Worm (Caenorhabditis elegans) whole organism, L4 larva: ENCODE data around the gene tyr-6.

Source experiments
- F26F4.8 ChIP-seq: fragments of 200-800 bp; sonication (Bioruptor generic); conservative IDR thresholded peaks from 2 replicates; pipeline ENCODE4 v1.3.6; 2022; ENCODE audit warnings: missing genetic modification characterization, missing compliant biosample characterization
- F44E2.7 ChIP-seq: fragments of 200-800 bp; sonication (Bioruptor generic); IDR thresholded peaks from 2 replicates; pipeline ENCODE4 v2.1.2; 2022; ENCODE audit warnings: missing genetic modification characterization, missing compliant biosample characterization
- R02D3.7 ChIP-seq: fragments of 150-350 bp; sonication (generic microtip); optimal IDR thresholded peaks from 3 replicates; lab custom pipeline; 2014; ENCODE audit warnings: missing biosample characterization, missing genetic modification characterization
- T26A8.4 ChIP-seq: fragments of 200-800 bp; sonication (Bioruptor generic); IDR thresholded peaks from 2 replicates; pipeline ENCODE4 v1.3.6; 2022; ENCODE audit warnings: missing genetic modification characterization, missing compliant biosample characterization
- Y105C5A.15 ChIP-seq: fragments of 200-800 bp; sonication (Bioruptor generic); IDR thresholded peaks from 2 replicates; pipeline ENCODE4 v1.3.6; 2022; ENCODE audit warnings: missing genetic modification characterization, missing compliant biosample characterization
- Y75B8A.6 ChIP-seq: fragments of 200-800 bp; sonication (Bioruptor generic); IDR thresholded peaks from 2 replicates; pipeline ENCODE4 v1.3.6; 2022; ENCODE audit warnings: missing genetic modification reagents, missing genetic modification characterization, missing compliant biosample characterization
- ceh-62 ChIP-seq: sonication (generic microtip); optimal IDR thresholded peaks from 2 replicates; lab custom pipeline; 2017; ENCODE audit warnings: missing biosample characterization, missing genetic modification characterization
- ces-1 ChIP-seq: fragments of 150-350 bp; sonication (generic microtip); optimal IDR thresholded peaks from 4 replicates; lab custom pipeline; 2014; ENCODE audit warnings: missing biosample characterization, missing genetic modification reagents, missing genetic modification characterization
- dmd-6 ChIP-seq: fragments of 200-800 bp; sonication (Bioruptor generic); IDR thresholded peaks from 2 replicates; pipeline ENCODE4 v1.3.6; 2022; ENCODE audit warnings: missing genetic modification reagents, missing genetic modification characterization, missing compliant biosample characterization
- dmd-9 ChIP-seq: fragments of 200-800 bp; sonication (Bioruptor generic); IDR thresholded peaks from 2 replicates; pipeline ENCODE4 v1.3.6; 2022; ENCODE audit warnings: missing genetic modification reagents, missing genetic modification characterization, missing compliant biosample characterization
- dpl-1 ChIP-seq: fragments of 150-350 bp; optimal IDR thresholded peaks from 2 replicates; lab custom pipeline; 2014; ENCODE audit warnings: missing biosample characterization, missing genetic modification reagents, missing genetic modification characterization
- duxl-1 ChIP-seq: sonication (generic microtip); optimal IDR thresholded peaks from 2 replicates; lab custom pipeline; 2016; ENCODE audit warnings: mild to moderate bottlenecking, missing genetic modification characterization, moderate library complexity, missing compliant biosample characterization; ENCODE audit not compliant: poor library complexity
- egl-43 ChIP-seq: fragments of 200-800 bp; sonication (Bioruptor generic); IDR thresholded peaks from 2 replicates; pipeline ENCODE4 v1.3.6; 2022; ENCODE audit warnings: missing genetic modification reagents, missing genetic modification characterization, missing compliant biosample characterization
- fkh-10 ChIP-seq: fragments of 150-350 bp; optimal IDR thresholded peaks from 2 replicates; lab custom pipeline; 2014; ENCODE audit warnings: missing biosample characterization, missing genetic modification reagents, missing genetic modification characterization
- fos-1 ChIP-seq: fragments of 150-350 bp; optimal IDR thresholded peaks from 2 replicates; lab custom pipeline; 2014; ENCODE audit warnings: missing biosample characterization, missing genetic modification characterization
- jun-1 ChIP-seq: fragments of 150-350 bp; optimal IDR thresholded peaks from 2 replicates; lab custom pipeline; 2014; ENCODE audit warnings: missing biosample characterization, missing genetic modification reagents, missing genetic modification characterization
- lin-13 ChIP-seq: fragments of 150-350 bp; optimal IDR thresholded peaks from 2 replicates; lab custom pipeline; 2014; ENCODE audit warnings: missing biosample characterization, missing genetic modification reagents, missing genetic modification characterization
- lin-29 ChIP-seq: fragments of 200-800 bp; sonication (Bioruptor generic); IDR thresholded peaks from 2 replicates; pipeline ENCODE4 v1.3.6; 2022; ENCODE audit warnings: missing genetic modification reagents, missing genetic modification characterization, missing compliant biosample characterization
- lin-38 ChIP-seq: fragments of 200-800 bp; sonication (Bioruptor generic); IDR thresholded peaks from 2 replicates; pipeline ENCODE4 v1.3.6; 2022; ENCODE audit warnings: missing genetic modification reagents, missing genetic modification characterization, missing compliant biosample characterization
- lin-39 ChIP-seq: fragments of 150-350 bp; optimal IDR thresholded peaks from 2 replicates; lab custom pipeline; 2014; ENCODE audit warnings: missing biosample characterization, missing genetic modification reagents, missing genetic modification characterization
- mdl-1 ChIP-seq, 2 experiments: fragments of 150-350 bp in 1 of 2; sonication (generic microtip) in 1 of 2; optimal IDR thresholded peaks; 2 replicates each; lab custom pipeline; 2014 to 2017; ENCODE audit warnings: missing biosample characterization in 2 of 2, missing genetic modification characterization in 2 of 2
- mdt-29 ChIP-seq: fragments of 200-800 bp; sonication (Bioruptor generic); IDR thresholded peaks from 2 replicates; pipeline ENCODE4 v1.3.6; 2022; ENCODE audit warnings: missing genetic modification reagents, missing genetic modification characterization, missing compliant biosample characterization
- mxl-2 ChIP-seq: fragments of 200-800 bp; sonication (Bioruptor generic); conservative IDR thresholded peaks from 2 replicates; pipeline ENCODE4 v1.3.6; 2022; ENCODE audit warnings: missing genetic modification reagents, missing genetic modification characterization, missing compliant biosample characterization
- mxl-3 ChIP-seq: fragments of 200-800 bp; sonication (Bioruptor generic); optimal IDR thresholded peaks from 2 replicates; lab custom pipeline; 2018; ENCODE audit warnings: mild to moderate bottlenecking, missing genetic modification characterization, missing compliant biosample characterization
- nhr-10 ChIP-seq: fragments of 150-350 bp; optimal IDR thresholded peaks from 2 replicates; lab custom pipeline; 2014; ENCODE audit warnings: missing biosample characterization, missing genetic modification characterization
- nhr-111 ChIP-seq: fragments of 200-800 bp; sonication (Bioruptor generic); optimal IDR thresholded peaks from 2 replicates; lab custom pipeline; 2018; ENCODE audit warnings: mild to moderate bottlenecking, missing genetic modification characterization, missing compliant biosample characterization
- nhr-48 ChIP-seq: sonication (generic microtip); optimal IDR thresholded peaks from 2 replicates; lab custom pipeline; 2016; ENCODE audit warnings: mild to moderate bottlenecking, missing genetic modification characterization, missing compliant biosample characterization
- nhr-6 ChIP-seq: fragments of 150-350 bp; optimal IDR thresholded peaks from 2 replicates; lab custom pipeline; 2014; ENCODE audit warnings: missing biosample characterization, missing genetic modification characterization
- nhr-76 ChIP-seq: fragments of 150-350 bp; optimal IDR thresholded peaks from 2 replicates; lab custom pipeline; 2014; ENCODE audit warnings: missing biosample characterization, missing genetic modification characterization
- nhr-77 ChIP-seq: fragments of 150-350 bp; optimal IDR thresholded peaks from 2 replicates; lab custom pipeline; 2014; ENCODE audit warnings: missing biosample characterization, missing genetic modification characterization
- pha-4 ChIP-seq, 2 experiments: fragments of 150-350 bp in 1 of 2; fragments of 200-800 bp in 1 of 2; sonication (Bioruptor generic) in 1 of 2; IDR thresholded peaks in 1 of 2; optimal IDR thresholded peaks in 1 of 2; 2 replicates each; pipeline versions ENCODE4 v1.3.6 to Lab custom; 2014 to 2022; ENCODE audit warnings: missing genetic modification characterization in 2 of 2, missing genetic modification reagents in 2 of 2, missing biosample characterization in 1 of 2, missing compliant biosample characterization in 1 of 2
- php-3 ChIP-seq: fragments of 200-800 bp; sonication (Bioruptor generic); IDR thresholded peaks from 2 replicates; pipeline ENCODE4 v1.3.6; 2022; ENCODE audit warnings: missing genetic modification reagents, missing genetic modification characterization, missing compliant biosample characterization
- saeg-2 ChIP-seq: fragments of 200-800 bp; sonication (Bioruptor generic); IDR thresholded peaks from 2 replicates; pipeline ENCODE4 v1.3.6; 2022; ENCODE audit warnings: missing genetic modification reagents, missing genetic modification characterization, missing compliant biosample characterization
- snpc-4 ChIP-seq: fragments of 150-350 bp; optimal IDR thresholded peaks from 2 replicates; lab custom pipeline; 2014; ENCODE audit warnings: missing biosample characterization, missing genetic modification characterization
- unc-62 ChIP-seq, 3 experiments: fragments of 150-350 bp in 1 of 3; sonication (generic microtip); optimal IDR thresholded peaks in 2 of 3; peaks in 1 of 3; 1 replicate in 1 of 3; 2 replicates in 2 of 3; lab custom pipeline; 2014 to 2017; ENCODE audit warnings: missing biosample characterization in 3 of 3, missing genetic modification characterization in 3 of 3, missing genetic modification reagents in 3 of 3, missing genotype in 1 of 3
- zip-11 ChIP-seq: fragments of 200-800 bp; sonication (Bioruptor generic); IDR thresholded peaks from 2 replicates; pipeline ENCODE4 v1.3.6; 2022; ENCODE audit warnings: missing genetic modification characterization, missing compliant biosample characterization
- ztf-11 ChIP-seq: fragments of 150-350 bp; optimal IDR thresholded peaks from 2 replicates; lab custom pipeline; 2014; ENCODE audit warnings: missing biosample characterization, missing genetic modification characterization

The tyr-6 gene

ce11 chrIV:6480978-6481377, 657 bp downstream of the tyr-6 start (continued):
- peak; percentile 87; the same call in 1 of the 2 replicates for TF ChIP-seq pha-4 (GFP tag; IDR thresholded peaks at IDR 0.05; lab: Robert Waterston, UW)
- no peak for TF ChIP-seq pha-4 (tag; optimal IDR thresholded peaks at IDR 0.05; lab: Kevin White, UChicago)
- no peak for TF ChIP-seq fos-1 (tag; lab: Kevin White, UChicago)
- TF ChIP-seq F44E2.7 (GFP tag; lab: Robert Waterston, UW) = no peak
- TF ChIP-seq, all 104 proteins: peak for 54

DNA sequence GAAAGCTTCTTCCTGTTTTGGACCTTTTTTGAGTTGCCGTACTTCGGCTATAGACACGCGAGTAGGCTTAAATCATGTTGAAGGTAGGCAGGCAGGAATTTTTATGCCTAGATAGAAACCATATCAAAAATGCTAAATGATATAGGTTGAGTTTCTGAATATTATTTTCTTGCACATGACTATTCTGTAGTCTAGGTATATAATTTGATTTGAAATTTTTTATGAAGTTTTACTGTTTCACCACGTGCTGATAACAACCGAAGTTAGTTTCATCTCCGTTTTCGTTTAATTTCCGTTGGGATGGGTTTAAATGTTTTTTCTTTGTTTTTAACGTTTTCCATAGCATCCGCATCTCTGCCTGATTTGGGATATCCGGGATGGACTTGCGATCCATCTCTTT, 6.7 kb downstream of the tyr-6 start, which contains the start of gene Y73B6BL.37:
Gene Y73B6BL.37 (plus strand): TSS at position 301 of the 400 bp plus-strand sequence.
- TF ChIP-seq dmd-6 (GFP tag; lab: Robert Waterston, UW) (no peak), F26F4.8 (GFP tag; lab: Robert Waterston, UW) (no peak), F44E2.7 (GFP tag; lab: Robert Waterston, UW) (no peak), T26A8.4 (GFP tag; lab: Robert Waterston, UW) (no peak), nhr-77 (tag; lab: Kevin White, UChicago) (no peak), lin-39 (no peak), nhr-76 (tag; lab: Kevin White, UChicago) (no peak), lin-38 (no peak), snpc-4 (no peak), R02D3.7 (tag; lab: Kevin White, UChicago) (no peak), dpl-1 (no peak), lin-13 (GFP tag; lab: Kevin White, UChicago) (no peak), lin-29 (no peak), ces-1 (GFP tag; lab: Kevin White, UChicago) (no peak), duxl-1 (tag; lab: Kevin White, UChicago) (no peak)
- TF ChIP-seq, all 104 proteins: peak for 0

DNA sequence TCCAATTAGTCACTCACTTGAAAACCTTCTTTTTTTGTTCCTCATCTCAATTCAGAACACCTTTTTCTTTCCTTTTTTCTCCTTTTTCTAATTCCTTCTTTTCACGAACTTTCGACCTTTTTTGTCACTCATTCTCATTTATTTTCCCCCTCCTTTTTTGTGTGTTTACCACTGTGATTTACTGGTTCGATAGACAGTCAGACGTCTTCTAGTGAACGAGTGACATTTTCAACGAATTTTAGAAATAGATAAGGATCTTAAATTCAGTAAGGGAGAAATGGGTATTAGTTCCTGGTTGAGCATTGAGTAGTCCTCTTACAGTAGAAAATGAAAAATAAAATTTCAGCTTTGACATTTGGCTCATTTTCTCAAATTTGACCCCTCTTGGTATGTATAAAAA, 11.6 kb downstream of the tyr-6 start:
- TF ChIP-seq Y75B8A.6 (no peak), nhr-6 (no peak), ceh-62 (tag; lab: Kevin White, UChicago) (no peak), Y105C5A.15 (no peak)

ce11 chrIV:6493299-6493698, 13.0 kb downstream of the tyr-6 start, which contains the start of gene Y73B6BL.44:
Y73B6BL.44 (plus strand) TSS chrIV:6493599.
- no peak for TF ChIP-seq mdt-29 (GFP tag; lab: Robert Waterston, UW)
- no peak for TF ChIP-seq dmd-6 (GFP tag; lab: Robert Waterston, UW)
- TF ChIP-seq unc-62 (GFP tag; optimal IDR thresholded peaks at IDR 0.05 in 1 of 2; lab: Kevin White, UChicago) = no peak
- TF ChIP-seq unc-62 (tag; optimal IDR thresholded peaks at IDR 0.05; lab: Kevin White, UChicago) = no peak
- no peak for TF ChIP-seq nhr-10 (tag; lab: Kevin White, UChicago)
- TF ChIP-seq nhr-48 = no peak
- no peak for TF ChIP-seq zip-11 (GFP tag; lab: Robert Waterston, UW)
- TF ChIP-seq fkh-10 = no peak
- TF ChIP-seq jun-1 (tag; lab: Kevin White, UChicago) = no peak
- no peak for TF ChIP-seq fos-1 (tag; lab: Kevin White, UChicago)
- no peak for TF ChIP-seq saeg-2 (GFP tag; lab: Robert Waterston, UW)
- no peak for TF ChIP-seq mxl-2 (GFP tag; lab: Robert Waterston, UW)
- TF ChIP-seq php-3 (GFP tag; lab: Robert Waterston, UW) = no peak
- no peak for TF ChIP-seq egl-43
- TF ChIP-seq nhr-76 (tag; lab: Kevin White, UChicago) = no peak
- no peak for TF ChIP-seq dmd-9 (GFP tag; lab: Robert Waterston, UW)
- TF ChIP-seq mdl-1 (tag; optimal IDR thresholded peaks at IDR 0.05; lab: Kevin White, UChicago) = no peak

- TF ChIP-seq dmd-6 (GFP tag; lab: Robert Waterston, UW) = no peak
- TF ChIP-seq ceh-62 (tag; lab: Kevin White, UChicago) = no peak
- TF ChIP-seq mxl-3 (GFP tag; lab: Kevin White, UChicago) = no peak
- no peak for TF ChIP-seq unc-62 (GFP tag; optimal IDR thresholded peaks at IDR 0.05 in 1 of 2; lab: Kevin White, UChicago)
- no peak for TF ChIP-seq unc-62 (tag; optimal IDR thresholded peaks at IDR 0.05; lab: Kevin White, UChicago)
- TF ChIP-seq nhr-111 (GFP tag; lab: Kevin White, UChicago) = no peak
- TF ChIP-seq ztf-11 (tag; lab: Kevin White, UChicago) = no peak
Observed at ce11 chrIV:6496103-6496502, 15.8 kb downstream of the tyr-6 start.
